Fruit fly (Drosophila melanogaster): Measurements from ENCODE around the gene cry.

cry gene

DNA sequence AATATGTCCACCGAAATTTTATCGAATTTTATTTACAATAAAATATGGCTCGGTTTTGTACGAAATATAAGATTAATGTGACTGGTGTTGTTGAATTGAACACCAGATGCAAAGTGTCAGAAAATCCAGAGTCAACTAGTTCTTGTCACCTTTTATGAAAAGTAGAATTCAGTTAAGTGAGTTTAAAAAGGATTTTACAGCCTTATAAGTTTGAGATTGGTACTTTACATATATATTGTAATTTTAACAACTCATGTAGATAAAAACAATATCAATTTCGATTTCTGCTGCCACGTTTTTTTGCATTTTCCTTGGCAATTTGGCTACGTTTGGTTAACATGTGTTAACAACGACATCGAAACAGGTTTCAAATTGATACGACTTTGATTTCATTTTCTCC is 36.1 kb downstream of the cry start, which contains the start of gene CG5217:
Gene CG5217, minus strand, starts transcription at position 101 of the 400 bp plus-strand sequence.
- TF ChIP-seq CG8478 (optimal IDR thresholded peaks at IDR 0.05) (no peak), Dll (optimal IDR thresholded peaks at IDR 0.05) (no peak), psq (optimal IDR thresholded peaks at IDR 0.05) (no peak), EcR (GFP tag; optimal IDR thresholded peaks at IDR 0.05) (no peak), pan (optimal IDR thresholded peaks at IDR 0.05) (no peak), usp (GFP tag; optimal IDR thresholded peaks at IDR 0.05) (no peak)

DNA sequence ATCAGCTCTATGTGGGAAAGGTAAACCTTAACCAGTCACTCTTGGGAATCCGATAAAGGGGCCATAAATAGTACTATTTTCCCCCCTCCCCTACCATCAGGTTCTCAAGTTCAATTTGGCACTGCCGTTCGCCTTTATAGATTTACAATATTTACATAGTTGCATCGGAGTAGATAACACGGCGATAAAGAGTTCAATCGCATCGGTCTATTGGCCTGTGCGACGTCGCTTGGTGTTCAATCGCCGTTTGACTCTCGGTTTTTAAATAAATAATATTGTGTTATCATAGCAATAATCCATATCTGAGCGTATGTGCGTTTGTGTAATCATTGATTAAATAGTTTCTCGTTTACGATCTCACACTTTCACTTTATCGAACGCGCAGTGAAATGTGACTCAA is 38.1 kb downstream of the cry start:
- TF ChIP-seq Dll (optimal IDR thresholded peaks at IDR 0.05) (no peak), CG8478 (optimal IDR thresholded peaks at IDR 0.05) (no peak), usp (GFP tag; optimal IDR thresholded peaks at IDR 0.05) (no peak)

dm6 chr3R:19253975-19254374 is 42.0 kb downstream of the cry start:
- TF ChIP-seq Dll (optimal IDR thresholded peaks at IDR 0.05) (no peak), usp (GFP tag; optimal IDR thresholded peaks at IDR 0.05) (no peak), pan (optimal IDR thresholded peaks at IDR 0.05) (no peak), EcR (GFP tag; optimal IDR thresholded peaks at IDR 0.05) (no peak), CG8478 (optimal IDR thresholded peaks at IDR 0.05) (no peak), psq (optimal IDR thresholded peaks at IDR 0.05) (no peak)

dm6 chr3R:19255255-19255654 is 43.3 kb downstream of the cry start:
- TF ChIP-seq EcR (GFP tag; optimal IDR thresholded peaks at IDR 0.05) = no peak
- no peak for TF ChIP-seq usp (GFP tag; optimal IDR thresholded peaks at IDR 0.05)
- no peak for TF ChIP-seq pan (optimal IDR thresholded peaks at IDR 0.05)
- TF ChIP-seq CG8478 (optimal IDR thresholded peaks at IDR 0.05) = no peak
- no peak for TF ChIP-seq psq (optimal IDR thresholded peaks at IDR 0.05)
- TF ChIP-seq Dll (optimal IDR thresholded peaks at IDR 0.05) = no peak

DNA sequence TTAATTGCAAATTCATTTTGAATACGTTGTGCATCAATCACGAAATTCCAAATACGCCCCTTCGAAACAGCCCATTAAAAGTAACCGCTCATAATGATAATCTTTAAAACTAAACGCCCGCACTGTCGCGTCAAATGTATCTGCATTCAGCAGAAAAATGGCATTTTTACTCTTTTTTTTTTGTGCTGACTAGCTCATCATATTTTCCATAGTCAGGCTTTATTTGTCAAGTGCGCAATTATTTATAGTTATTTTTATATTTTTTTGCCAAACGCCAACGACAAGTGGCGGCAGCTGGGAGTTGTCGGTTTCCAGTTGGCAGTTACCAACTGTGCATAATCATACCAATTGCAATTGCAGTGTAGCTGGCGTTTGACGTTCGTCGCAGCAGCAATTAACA is 44.5 kb downstream of the cry start, which contains the start of gene CG14280:
Gene CG14280, plus strand, starts transcription at position 301 of the 400 bp plus-strand sequence.
- no peak for TF ChIP-seq EcR (GFP tag; optimal IDR thresholded peaks at IDR 0.05)
- no peak for TF ChIP-seq usp (GFP tag; optimal IDR thresholded peaks at IDR 0.05)
- no peak for TF ChIP-seq Dll (optimal IDR thresholded peaks at IDR 0.05)
- no peak for TF ChIP-seq psq (optimal IDR thresholded peaks at IDR 0.05)
- TF ChIP-seq pan (optimal IDR thresholded peaks at IDR 0.05) = no peak
- no peak for TF ChIP-seq CG8478 (optimal IDR thresholded peaks at IDR 0.05)

DNA sequence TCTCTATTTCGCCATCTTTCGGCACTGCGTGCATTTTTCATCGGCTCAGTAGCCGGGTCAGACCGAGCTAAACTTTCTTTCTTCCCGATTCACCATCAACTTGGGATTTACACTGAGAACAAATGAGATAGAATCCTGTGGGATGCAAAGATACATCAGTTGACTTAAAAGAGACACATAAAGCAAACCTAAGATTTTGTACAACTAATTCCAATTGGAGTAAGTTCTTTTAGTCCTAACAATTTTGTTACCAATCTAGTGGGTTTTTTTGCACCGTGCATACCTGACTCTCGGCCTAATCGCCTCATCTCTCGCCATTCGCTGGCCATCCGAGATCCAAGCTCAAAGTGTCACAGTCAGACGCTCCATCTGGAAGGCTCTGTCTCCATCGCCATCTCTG is 52.8 kb downstream of the cry start:
- no peak for TF ChIP-seq Dll (optimal IDR thresholded peaks at IDR 0.05)
- no peak for TF ChIP-seq pan (optimal IDR thresholded peaks at IDR 0.05)
- no peak for TF ChIP-seq CG8478 (optimal IDR thresholded peaks at IDR 0.05)
